Worm (Caenorhabditis elegans) whole organism, midembryonic: ENCODE measurements around the gene T14B4.19.

ENCODE experiments used
- T22C8.4 ChIP-seq: fragments of 200-800 bp; sonication (Bioruptor generic); IDR thresholded peaks from 2 replicates; pipeline ENCODE4 v1.3.6; 2022; ENCODE audit warnings: missing genetic modification characterization, missing compliant biosample characterization
- cog-1 ChIP-seq: sonication (generic microtip); optimal IDR thresholded peaks from 2 replicates; lab custom pipeline; 2016; ENCODE audit warnings: missing genetic modification characterization, missing compliant biosample characterization
- flt-1 ChIP-seq: fragments of 200-800 bp; sonication (Bioruptor generic); IDR thresholded peaks from 2 replicates; pipeline ENCODE4 v1.3.6; 2022; ENCODE audit warnings: missing genetic modification characterization, missing compliant biosample characterization
- klf-2 ChIP-seq: fragments of 200-800 bp; sonication (Bioruptor generic); conservative IDR thresholded peaks from 2 replicates; pipeline ENCODE4 v1.3.6; 2022; ENCODE audit warnings: missing genetic modification reagents, missing genetic modification characterization, missing compliant biosample characterization
- med-1 ChIP-seq: sonication (generic microtip); optimal IDR thresholded peaks from 2 replicates; lab custom pipeline; 2017; ENCODE audit warnings: missing genetic modification characterization, mild to moderate bottlenecking, missing compliant biosample characterization, antibody characterized with exemption, missing genetic modification reagents; ENCODE audit not compliant: insufficient read depth
- ref-1 ChIP-seq: fragments of 200-800 bp; sonication (Bioruptor generic); conservative IDR thresholded peaks from 2 replicates; pipeline ENCODE4 v1.3.6; 2022; ENCODE audit warnings: missing genetic modification reagents, missing genetic modification characterization, missing compliant biosample characterization
- tab-1 ChIP-seq: fragments of 200-800 bp; sonication (Bioruptor generic); IDR thresholded peaks from 2 replicates; pipeline ENCODE4 v1.3.6; 2022; ENCODE audit warnings: missing genetic modification characterization, missing compliant biosample characterization
- ztf-23 ChIP-seq: fragments of 200-800 bp; sonication (Bioruptor generic); IDR thresholded peaks from 2 replicates; pipeline ENCODE4 v1.3.6; 2022; ENCODE audit warnings: missing genetic modification reagents, missing genetic modification characterization, missing compliant biosample characterization
- ztf-29 ChIP-seq: fragments of 200-800 bp; sonication (Bioruptor generic); IDR thresholded peaks from 2 replicates; pipeline ENCODE4 v1.3.6; 2022; ENCODE audit warnings: missing genetic modification reagents, missing genetic modification characterization, missing compliant biosample characterization

The T14B4.19 gene

DNA sequence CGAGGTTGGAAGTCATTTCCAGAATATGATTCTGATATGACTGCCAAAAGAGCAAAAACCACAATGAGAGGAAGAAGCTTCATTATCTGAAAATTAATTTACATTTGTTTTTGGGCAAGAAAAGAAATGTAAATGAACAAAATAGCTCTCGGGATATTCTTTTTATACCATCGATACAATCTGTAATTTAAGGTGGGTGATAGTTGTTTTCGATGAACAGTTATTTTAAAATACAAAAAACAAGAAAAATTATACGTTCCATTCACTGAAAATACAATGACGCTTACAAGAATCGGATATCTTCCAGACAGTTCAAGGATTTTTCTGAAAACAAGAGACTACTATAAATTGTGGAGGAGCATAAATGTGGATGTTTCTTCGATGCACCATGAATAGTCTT lies 31.9 kb upstream of the T14B4.19 start, which contains the start of gene ins-15:
TSS of gene ins-15 (minus strand) at position 101 of the 400 bp plus-strand sequence.
- TF ChIP-seq tab-1 (GFP tag; lab: Robert Waterston, UW) (no peak), flt-1 (GFP tag; lab: Robert Waterston, UW) (no peak), cog-1 (no peak), klf-2 (GFP tag; lab: Robert Waterston, UW) (no peak), med-1 (GFP tag; lab: Kevin White, UChicago) (no peak), ref-1 (GFP tag; lab: Robert Waterston, UW) (no peak), T22C8.4 (GFP tag; lab: Robert Waterston, UW) (no peak), ztf-23 (GFP tag; lab: Robert Waterston, UW) (no peak), ztf-29 (no peak)

DNA sequence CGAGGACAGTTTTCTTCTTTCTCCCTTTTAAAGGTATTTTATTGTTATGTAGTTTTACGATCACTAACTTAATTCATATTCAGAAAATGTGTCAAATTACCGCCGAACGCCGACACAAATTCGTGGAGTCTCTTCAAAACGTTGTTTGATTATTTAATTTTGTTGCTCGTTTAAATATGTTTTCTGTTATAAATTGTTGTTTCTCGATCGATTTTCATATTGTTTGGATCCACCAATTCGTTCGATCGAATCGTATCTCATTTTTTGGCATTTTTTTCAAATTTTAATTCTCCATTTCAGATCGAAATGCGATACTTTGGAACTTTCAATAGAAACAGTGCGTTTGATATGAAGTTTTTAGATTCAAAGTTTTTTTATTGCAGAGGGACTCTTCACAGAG lies 29.9 kb upstream of the T14B4.19 start, which contains the start of gene F41G3.6:
TSS of gene F41G3.6 (plus strand) at position 301 of the 400 bp plus-strand sequence.
- TF ChIP-seq tab-1 (GFP tag; lab: Robert Waterston, UW) (no peak), med-1 (GFP tag; lab: Kevin White, UChicago) (no peak), klf-2 (GFP tag; lab: Robert Waterston, UW) (no peak), ztf-29 (no peak), ztf-23 (GFP tag; lab: Robert Waterston, UW) (no peak), T22C8.4 (GFP tag; lab: Robert Waterston, UW) (no peak), ref-1 (GFP tag; lab: Robert Waterston, UW) (no peak), cog-1 (no peak), flt-1 (GFP tag; lab: Robert Waterston, UW) (no peak)

DNA sequence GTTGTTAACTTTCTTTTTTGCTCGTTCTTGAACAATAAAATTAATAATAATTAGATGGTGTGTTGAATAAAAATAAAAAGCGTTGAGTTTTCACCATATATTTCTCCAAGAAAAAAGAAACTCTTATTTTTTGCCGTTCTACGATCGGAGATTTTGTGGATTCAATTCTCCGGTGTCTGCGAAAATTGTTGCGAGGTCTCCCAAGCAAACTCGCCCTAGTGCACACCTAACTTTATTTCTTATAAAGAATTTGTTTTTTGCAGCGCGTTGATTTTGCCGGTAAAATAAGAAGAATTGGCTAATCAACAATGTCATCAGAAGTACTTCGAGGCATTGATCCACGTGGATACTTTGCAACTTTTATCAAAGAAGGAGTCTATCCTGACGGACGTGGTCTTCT lies 28.7 kb upstream of the T14B4.19 start, which contains the start of gene exos-8:
TSS of gene exos-8 (plus strand) at position 264 of the 400 bp plus-strand sequence.
- TF ChIP-seq ztf-29 (0 out of 2 replicates have a peak, but pooled peaks have one; percentile 34), cog-1 (peak; percentile 41), ztf-23 (GFP tag; lab: Robert Waterston, UW) (no peak), flt-1 (GFP tag; lab: Robert Waterston, UW) (peak; percentile 77; the same call in 1 of the 2 replicates), med-1 (GFP tag; lab: Kevin White, UChicago) (no peak), klf-2 (GFP tag; lab: Robert Waterston, UW) (peak; percentile 64; the same call in 1 of the 2 replicates), ref-1 (GFP tag; lab: Robert Waterston, UW) (no peak), tab-1 (GFP tag; lab: Robert Waterston, UW) (0 out of 2 replicates have a peak, but pooled peaks have one; percentile 20), T22C8.4 (GFP tag; lab: Robert Waterston, UW) (no peak)

DNA sequence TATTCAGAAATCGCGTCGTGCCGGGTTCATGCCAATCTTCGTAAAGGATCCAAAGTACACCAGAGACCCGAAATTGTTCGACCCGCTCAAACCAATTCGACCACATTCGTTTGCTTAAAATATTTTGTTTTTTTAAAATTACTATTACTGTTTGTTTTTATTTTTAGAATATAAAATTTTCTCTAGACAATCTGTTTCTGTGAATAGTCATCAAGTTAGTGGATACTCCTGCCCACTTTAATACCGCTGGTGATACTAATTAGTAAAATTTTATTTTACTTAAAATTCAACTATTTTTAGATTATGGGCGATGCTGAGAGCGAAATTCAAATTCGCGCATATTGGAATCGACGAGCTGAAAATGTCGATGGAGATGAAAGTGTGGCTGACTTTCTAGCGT lies 23.9 kb upstream of the T14B4.19 start, which contains the start of gene T14B4.1:
TSS of gene T14B4.1 (plus strand) at position 301 of the 400 bp plus-strand sequence.
- TF ChIP-seq ztf-23 (GFP tag; lab: Robert Waterston, UW) (no peak), ztf-29 (no peak), cog-1 (no peak), T22C8.4 (GFP tag; lab: Robert Waterston, UW) (no peak), klf-2 (GFP tag; lab: Robert Waterston, UW) (no peak), ref-1 (GFP tag; lab: Robert Waterston, UW) (no peak), tab-1 (GFP tag; lab: Robert Waterston, UW) (no peak), flt-1 (GFP tag; lab: Robert Waterston, UW) (no peak), med-1 (GFP tag; lab: Kevin White, UChicago) (no peak)

DNA sequence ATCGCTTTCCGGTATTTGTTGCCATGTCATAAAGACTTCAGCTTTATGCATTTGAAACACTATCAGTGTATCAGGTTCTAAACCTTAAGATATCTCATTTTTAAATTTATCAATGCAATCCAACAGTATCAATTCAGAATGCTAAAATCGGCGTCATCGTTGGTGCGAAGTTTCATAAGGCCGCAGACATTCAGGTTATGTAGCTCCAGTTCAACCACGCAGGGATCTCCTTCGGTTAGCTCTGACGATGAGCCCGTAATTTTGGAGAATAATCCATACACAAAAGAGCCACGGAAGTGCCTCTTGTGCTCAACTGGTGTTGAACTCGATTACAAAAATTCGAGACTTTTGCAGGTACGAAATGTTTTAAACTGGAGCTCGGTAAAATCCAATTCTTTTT lies 23.3 kb upstream of the T14B4.19 start, which contains the start of gene mrps-18.C:
TSS of gene mrps-18.C (plus strand) at position 138 of the 400 bp plus-strand sequence.
- TF ChIP-seq ztf-23 (GFP tag; lab: Robert Waterston, UW) (no peak), klf-2 (GFP tag; lab: Robert Waterston, UW) (no peak), ref-1 (GFP tag; lab: Robert Waterston, UW) (no peak), cog-1 (no peak), med-1 (GFP tag; lab: Kevin White, UChicago) (no peak), ztf-29 (no peak), flt-1 (GFP tag; lab: Robert Waterston, UW) (no peak), T22C8.4 (GFP tag; lab: Robert Waterston, UW) (no peak), tab-1 (GFP tag; lab: Robert Waterston, UW) (no peak)

DNA sequence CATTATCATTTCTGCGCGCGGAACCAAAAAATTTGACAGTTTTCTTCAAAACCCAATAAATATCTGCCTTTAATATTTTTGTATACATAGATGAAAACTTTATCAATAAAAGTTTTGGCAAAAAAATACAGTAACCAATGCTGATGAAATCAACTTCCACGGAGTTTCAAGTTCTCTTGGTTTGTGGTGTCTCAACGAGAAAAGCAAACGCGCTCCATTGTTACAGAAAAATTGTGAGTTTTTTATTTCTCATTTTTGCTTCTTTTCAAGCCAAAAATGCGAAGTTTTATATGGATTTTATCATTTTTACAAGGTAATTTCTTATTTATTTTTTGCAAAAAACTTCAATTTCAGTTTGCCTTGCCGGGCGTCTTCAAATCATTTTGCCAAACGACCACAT lies 21.9 kb upstream of the T14B4.19 start, which contains the start of gene T14B4.3:
TSS of gene T14B4.3 (plus strand) at position 264 of the 400 bp plus-strand sequence.
- TF ChIP-seq med-1 (GFP tag; lab: Kevin White, UChicago), result no peak
- TF ChIP-seq ztf-23 (GFP tag; lab: Robert Waterston, UW), result peak; percentile 50; the same call in 1 of the 2 replicates
- peak; percentile 26 for TF ChIP-seq cog-1

DNA sequence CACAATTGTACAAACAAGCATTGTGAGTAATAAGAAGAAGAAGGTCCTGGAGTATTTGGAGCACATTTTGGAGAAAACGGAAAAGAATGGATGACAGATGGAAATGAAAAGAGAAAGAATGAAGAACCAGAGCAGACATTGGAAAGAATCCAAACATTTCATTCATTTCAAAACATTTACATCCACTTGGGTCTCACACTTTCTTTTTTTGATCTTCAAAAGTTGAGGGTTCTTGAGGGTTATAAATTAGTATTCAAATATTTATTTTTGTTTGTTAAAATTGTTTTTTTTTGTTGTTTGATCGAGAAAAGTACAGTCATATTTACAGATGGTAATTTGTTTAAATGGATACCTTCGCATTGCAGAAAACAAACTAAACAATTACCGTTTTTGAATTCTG lies 21.0 kb upstream of the T14B4.19 start, which contains the start of gene T14B4.9:
TSS of gene T14B4.9 (minus strand) at position 101 of the 400 bp plus-strand sequence.
- TF ChIP-seq T22C8.4 (GFP tag; lab: Robert Waterston, UW), result no peak
- no peak for TF ChIP-seq ztf-23 (GFP tag; lab: Robert Waterston, UW)
- TF ChIP-seq cog-1, result no peak
- TF ChIP-seq flt-1 (GFP tag; lab: Robert Waterston, UW), result no peak
- TF ChIP-seq klf-2 (GFP tag; lab: Robert Waterston, UW), result no peak
- no peak for TF ChIP-seq tab-1 (GFP tag; lab: Robert Waterston, UW)
- no peak for TF ChIP-seq ztf-29
- no peak for TF ChIP-seq ref-1 (GFP tag; lab: Robert Waterston, UW)
- no peak for TF ChIP-seq med-1 (GFP tag; lab: Kevin White, UChicago)

DNA sequence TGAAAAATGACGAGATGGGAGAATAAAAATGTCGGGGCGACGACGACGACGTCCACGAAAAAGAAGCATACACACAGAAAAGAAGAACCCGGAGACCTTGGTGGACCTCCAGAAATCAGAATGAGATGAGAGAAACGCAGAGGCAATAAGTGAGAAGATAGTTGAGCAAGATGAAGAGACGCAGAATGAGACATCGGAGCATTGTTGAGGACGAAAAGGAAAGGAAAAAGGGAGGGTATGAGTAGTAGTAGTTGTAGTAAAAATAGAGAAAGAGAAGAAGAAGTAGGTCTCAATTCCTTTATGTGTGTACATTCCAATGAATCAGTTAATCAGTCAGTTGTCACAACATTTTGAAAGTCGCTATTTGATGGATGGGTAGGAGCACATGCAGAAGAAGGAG lies 16.6 kb upstream of the T14B4.19 start, which contains the start of gene T14B4.8:
TSS of gene T14B4.8 (minus strand) at position 60 of the 400 bp plus-strand sequence.
- TF ChIP-seq klf-2 (GFP tag; lab: Robert Waterston, UW), result no peak
- TF ChIP-seq ztf-23 (GFP tag; lab: Robert Waterston, UW), result no peak
- no peak for TF ChIP-seq ztf-29
- no peak for TF ChIP-seq flt-1 (GFP tag; lab: Robert Waterston, UW)
- TF ChIP-seq T22C8.4 (GFP tag; lab: Robert Waterston, UW), result no peak
- no peak for TF ChIP-seq cog-1
- no peak for TF ChIP-seq med-1 (GFP tag; lab: Kevin White, UChicago)
- TF ChIP-seq tab-1 (GFP tag; lab: Robert Waterston, UW), result no peak
- TF ChIP-seq ref-1 (GFP tag; lab: Robert Waterston, UW), result no peak

DNA sequence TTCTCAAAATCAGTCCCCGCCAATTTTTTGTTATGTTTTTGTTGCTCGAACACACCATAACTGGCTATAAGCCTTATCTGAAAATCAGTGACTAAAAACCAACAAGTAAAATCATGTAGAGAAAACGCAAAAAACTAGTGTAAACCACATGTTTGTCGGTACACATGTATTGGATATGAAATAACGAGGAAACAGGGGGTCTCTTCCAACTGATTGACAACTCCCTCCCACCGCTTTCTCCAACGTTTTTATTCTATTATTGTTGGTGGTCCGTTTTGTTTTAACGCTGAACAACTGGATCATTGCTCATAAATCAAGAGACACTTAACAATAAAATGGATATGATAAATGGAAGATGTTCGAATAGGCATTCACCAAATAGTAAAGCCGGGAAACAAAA lies 14.1 kb upstream of the T14B4.19 start:
- no peak for TF ChIP-seq ref-1 (GFP tag; lab: Robert Waterston, UW)
- no peak for TF ChIP-seq med-1 (GFP tag; lab: Kevin White, UChicago)
- no peak for TF ChIP-seq klf-2 (GFP tag; lab: Robert Waterston, UW)
- no peak for TF ChIP-seq cog-1
